Worm (Caenorhabditis elegans) whole organism, L3 larva: ENCODE data around the gene irld-23.

Source experiments
- ZK546.5 ChIP-seq: sonication (generic microtip); optimal IDR thresholded peaks from 2 replicates; lab custom pipeline; 2017; ENCODE audit warnings: missing biosample characterization, missing genetic modification characterization
- aly-2 ChIP-seq: fragments of 150-350 bp; optimal IDR thresholded peaks from 2 replicates; lab custom pipeline; 2014; ENCODE audit warnings: missing biosample characterization, missing genetic modification characterization
- ama-1 ChIP-seq: fragments of 150-350 bp; optimal IDR thresholded peaks from 2 replicates; lab custom pipeline; 2018
- ceh-16 ChIP-seq: sonication (generic microtip); optimal IDR thresholded peaks from 2 replicates; lab custom pipeline; 2017; ENCODE audit warnings: missing biosample characterization, missing genetic modification characterization
- elt-1 ChIP-seq: fragments of 150-350 bp; optimal IDR thresholded peaks from 2 replicates; lab custom pipeline; 2014; ENCODE audit warnings: missing biosample characterization, missing genetic modification characterization
- lin-15B ChIP-seq: fragments of 150-350 bp; optimal IDR thresholded peaks from 2 replicates; lab custom pipeline; 2014; ENCODE audit warnings: missing biosample characterization, missing genetic modification characterization
- lin-39 ChIP-seq: fragments of 150-350 bp; optimal IDR thresholded peaks from 2 replicates; lab custom pipeline; 2018; ENCODE audit warnings: missing biosample characterization, missing genetic modification reagents, missing genetic modification characterization
- nhr-12 ChIP-seq: fragments of 150-350 bp; optimal IDR thresholded peaks from 2 replicates; lab custom pipeline; 2014; ENCODE audit warnings: missing biosample characterization, missing genetic modification characterization
- nhr-237 ChIP-seq: fragments of 150-350 bp; optimal IDR thresholded peaks from 2 replicates; lab custom pipeline; 2014; ENCODE audit warnings: missing biosample characterization, missing genetic modification characterization
- nhr-76 ChIP-seq: fragments of 150-350 bp; sonication (generic microtip); optimal IDR thresholded peaks from 5 replicates; lab custom pipeline; 2014; ENCODE audit warnings: missing biosample characterization, missing genetic modification characterization
- pha-4 ChIP-seq: fragments of 150-350 bp; optimal IDR thresholded peaks from 2 replicates; lab custom pipeline; 2014; ENCODE audit warnings: missing biosample characterization, missing genetic modification reagents, missing genetic modification characterization
- pqm-1 ChIP-seq: fragments of 150-350 bp; optimal IDR thresholded peaks from 2 replicates; lab custom pipeline; 2017; ENCODE audit warnings: missing biosample characterization, missing genetic modification characterization, inconsistent platforms
- skn-1 ChIP-seq: fragments of 150-350 bp; optimal IDR thresholded peaks from 2 replicates; lab custom pipeline; 2014; ENCODE audit warnings: missing biosample characterization, missing genetic modification characterization

ce11 chrX:17107670-17108069 lies 27.2 kb upstream of the irld-23 start, which contains the start of gene lido-4:
- TF ChIP-seq skn-1 (tag; lab: Kevin White, UChicago) (no peak), nhr-237 (no peak), nhr-76 (tag; lab: Kevin White, UChicago) (no peak), ZK546.5 (no peak), lin-39 (no peak), elt-1 (no peak), lin-15B (tag; lab: Kevin White, UChicago) (no peak), ama-1 (no peak), aly-2 (tag; lab: Kevin White, UChicago) (no peak), ceh-16 (tag; lab: Kevin White, UChicago) (no peak), pqm-1 (no peak), nhr-12 (no peak), pha-4 (tag; lab: Kevin White, UChicago) (no peak)
